Worm (Caenorhabditis elegans) whole organism, late embryonic: ENCODE data around the gene K06B4.4.

Experiments used
- Y22D7AL.16 ChIP-seq: sonication (generic microtip); optimal IDR thresholded peaks from 2 replicates; lab custom pipeline; 2016; ENCODE audit warnings: missing genetic modification characterization, missing compliant biosample characterization
- pqm-1 ChIP-seq: sonication (generic microtip); optimal IDR thresholded peaks from 2 replicates; lab custom pipeline; 2016; ENCODE audit warnings: missing genetic modification characterization, missing compliant biosample characterization
- tbx-2 ChIP-seq: sonication (generic microtip); optimal IDR thresholded peaks from 2 replicates; lab custom pipeline; 2016; ENCODE audit warnings: missing genetic modification characterization, missing compliant biosample characterization
- unc-55 ChIP-seq: sonication (generic microtip); optimal IDR thresholded peaks from 2 replicates; lab custom pipeline; 2017; ENCODE audit warnings: missing biosample characterization, missing genetic modification reagents, missing genetic modification characterization

- TF ChIP-seq Y22D7AL.16, result no peak
- no peak for TF ChIP-seq pqm-1 (tag; lab: Kevin White, UChicago)
- TF ChIP-seq unc-55 (GFP tag; lab: Kevin White, UChicago), result no peak
- no peak for TF ChIP-seq tbx-2
These were observed 16.8 kb upstream of the K06B4.4 start for ce11 chrV:15652147-15652546.
